Worm (Caenorhabditis elegans) whole organism, L1 larva: ENCODE data around the gene npp-3.

Experiments
- C04F5.9 ChIP-seq: sonication (generic microtip); optimal IDR thresholded peaks from 2 replicates; lab custom pipeline; 2016; ENCODE audit warnings: missing genetic modification characterization, missing compliant biosample characterization
- aha-1 ChIP-seq: fragments of 150-350 bp; optimal IDR thresholded peaks from 2 replicates; lab custom pipeline; 2014; ENCODE audit warnings: missing biosample characterization, missing genetic modification characterization
- aly-2 ChIP-seq: fragments of 150-350 bp; optimal IDR thresholded peaks from 2 replicates; lab custom pipeline; 2014; ENCODE audit warnings: missing biosample characterization, missing genetic modification characterization
- ceh-82 ChIP-seq, 3 experiments: fragments of 150-350 bp in 1 of 3; sonication (generic microtip) in 2 of 3; optimal IDR thresholded peaks; 2 replicates each; lab custom pipeline; 2014 to 2017; ENCODE audit warnings: missing biosample characterization in 3 of 3, missing genetic modification characterization in 3 of 3
- ceh-88 ChIP-seq: fragments of 200-800 bp; sonication (Bioruptor generic); IDR thresholded peaks from 2 replicates; pipeline ENCODE4 v1.3.6; 2022; ENCODE audit warnings: missing genetic modification characterization, missing compliant biosample characterization
- ceh-90 ChIP-seq: sonication (generic microtip); optimal IDR thresholded peaks from 2 replicates; lab custom pipeline; 2016; ENCODE audit warnings: missing genetic modification characterization, missing compliant biosample characterization
- dpl-1 ChIP-seq, 3 experiments: fragments of 150-350 bp in 2 of 3; sonication (generic microtip) in 1 of 3; optimal IDR thresholded peaks; 2 replicates each; lab custom pipeline; 2014 to 2017; ENCODE audit warnings: missing biosample characterization in 3 of 3, missing genetic modification characterization in 3 of 3, missing genetic modification reagents in 3 of 3
- efl-1 ChIP-seq, 4 experiments: fragments of 150-350 bp; optimal IDR thresholded peaks in 3 of 4; peaks in 1 of 4; 1 replicate in 1 of 4; 2 replicates in 3 of 4; lab custom pipeline; 2014; ENCODE audit warnings: missing biosample characterization in 2 of 4, missing genetic modification characterization in 2 of 4, missing genetic modification reagents in 2 of 4
- efl-3 ChIP-seq: fragments of 200-800 bp; sonication (Bioruptor generic); optimal IDR thresholded peaks from 2 replicates; lab custom pipeline; 2018; ENCODE audit warnings: mild to moderate bottlenecking, missing genetic modification characterization, missing compliant biosample characterization
- fkh-4 ChIP-seq: sonication (generic microtip); optimal IDR thresholded peaks from 2 replicates; lab custom pipeline; 2016; ENCODE audit warnings: missing compliant biosample characterization, missing genetic modification characterization, borderline replicate concordance
- hlh-17 ChIP-seq: fragments of 200-800 bp; sonication (Bioruptor generic); optimal IDR thresholded peaks from 2 replicates; lab custom pipeline; 2018; ENCODE audit warnings: missing genetic modification characterization, mild to moderate bottlenecking, missing compliant biosample characterization, moderate library complexity, borderline replicate concordance
- hpl-2 ChIP-seq: fragments of 150-350 bp; optimal IDR thresholded peaks from 2 replicates; lab custom pipeline; 2014; ENCODE audit warnings: missing biosample characterization, missing genetic modification reagents, missing genetic modification characterization
- lin-13 ChIP-seq: fragments of 150-350 bp; optimal IDR thresholded peaks from 2 replicates; lab custom pipeline; 2014; ENCODE audit warnings: missing biosample characterization, missing genetic modification reagents, missing genetic modification characterization
- lin-14 ChIP-seq: fragments of 200-800 bp; sonication (Bioruptor generic); optimal IDR thresholded peaks from 2 replicates; lab custom pipeline; 2018; ENCODE audit warnings: mild to moderate bottlenecking, missing genetic modification characterization, moderate library complexity, missing compliant biosample characterization
- lin-15B ChIP-seq: fragments of 150-350 bp; sonication (generic microtip); optimal IDR thresholded peaks from 3 replicates; lab custom pipeline; 2014; ENCODE audit warnings: missing biosample characterization, missing genetic modification characterization
- lin-39 ChIP-seq: fragments of 150-350 bp; optimal IDR thresholded peaks from 2 replicates; lab custom pipeline; 2014; ENCODE audit warnings: missing biosample characterization, missing genetic modification reagents, missing genetic modification characterization
- lir-3 ChIP-seq: sonication (generic microtip); optimal IDR thresholded peaks from 2 replicates; lab custom pipeline; 2016; ENCODE audit warnings: mild to moderate bottlenecking, missing genetic modification characterization, moderate library complexity, missing compliant biosample characterization; ENCODE audit not compliant: poor library complexity
- lsy-2 ChIP-seq, 2 experiments: fragments of 150-350 bp; optimal IDR thresholded peaks; 2 replicates each; lab custom pipeline; 2014; ENCODE audit warnings: missing biosample characterization in 2 of 2, missing genetic modification characterization in 2 of 2
- nhr-19 ChIP-seq: fragments of 200-800 bp; sonication (Bioruptor generic); conservative IDR thresholded peaks from 2 replicates; pipeline ENCODE4 v1.3.6; 2022; ENCODE audit warnings: missing genetic modification characterization, missing compliant biosample characterization
- nhr-20 ChIP-seq: sonication (generic microtip); optimal IDR thresholded peaks from 2 replicates; lab custom pipeline; 2016; ENCODE audit warnings: mild to moderate bottlenecking, missing genetic modification characterization, missing compliant biosample characterization
- nhr-77 ChIP-seq: fragments of 150-350 bp; optimal IDR thresholded peaks from 2 replicates; lab custom pipeline; 2014; ENCODE audit warnings: missing biosample characterization, missing genetic modification characterization
- nhr-84 ChIP-seq: sonication (generic microtip); optimal IDR thresholded peaks from 2 replicates; lab custom pipeline; 2017; ENCODE audit warnings: missing biosample characterization, missing genetic modification characterization
- nhr-85 ChIP-seq: sonication (generic microtip); peaks from one replicate; lab custom pipeline; 2016; ENCODE audit warnings: missing genetic modification characterization, inconsistent platforms, missing compliant biosample characterization
- nhr-90 ChIP-seq: sonication (generic microtip); optimal IDR thresholded peaks from 2 replicates; lab custom pipeline; 2016; ENCODE audit warnings: mild to moderate bottlenecking, missing genetic modification characterization, missing compliant biosample characterization; ENCODE audit not compliant: poor library complexity
- pag-3 ChIP-seq: sonication (generic microtip); optimal IDR thresholded peaks from 2 replicates; lab custom pipeline; 2017; ENCODE audit warnings: missing genetic modification characterization, mild to moderate bottlenecking, missing compliant biosample characterization, antibody characterized with exemption, borderline replicate concordance; ENCODE audit not compliant: insufficient read depth
- skn-1 ChIP-seq: fragments of 150-350 bp; optimal IDR thresholded peaks from 2 replicates; lab custom pipeline; 2014; ENCODE audit warnings: missing biosample characterization, missing genetic modification characterization
- sox-4 ChIP-seq: sonication (generic microtip); optimal IDR thresholded peaks from 2 replicates; lab custom pipeline; 2016; ENCODE audit warnings: missing genetic modification characterization, missing compliant biosample characterization
- swsn-7 ChIP-seq: sonication (generic microtip); optimal IDR thresholded peaks from 2 replicates; lab custom pipeline; 2016; ENCODE audit warnings: missing genetic modification characterization, missing compliant biosample characterization
- tlp-1 ChIP-seq: fragments of 150-350 bp; optimal IDR thresholded peaks from 2 replicates; lab custom pipeline; 2014; ENCODE audit warnings: missing biosample characterization, missing genetic modification characterization
- unc-86 ChIP-seq: sonication (generic microtip); optimal IDR thresholded peaks from 2 replicates; lab custom pipeline; 2016; ENCODE audit warnings: missing genetic modification characterization, missing compliant biosample characterization
- unc-98 ChIP-seq: fragments of 200-800 bp; sonication (Bioruptor generic); IDR thresholded peaks from 2 replicates; pipeline ENCODE4 v1.3.6; 2022; ENCODE audit warnings: missing genetic modification characterization, missing compliant biosample characterization
- xbp-1 ChIP-seq: sonication (generic microtip); optimal IDR thresholded peaks from 2 replicates; lab custom pipeline; 2016; ENCODE audit warnings: missing genetic modification characterization, missing compliant biosample characterization
- zag-1 ChIP-seq: fragments of 150-350 bp; optimal IDR thresholded peaks from 2 replicates; lab custom pipeline; 2014; ENCODE audit warnings: missing biosample characterization, missing genetic modification characterization
- zip-4 ChIP-seq: fragments of 200-800 bp; sonication (Bioruptor generic); optimal IDR thresholded peaks from 2 replicates; lab custom pipeline; 2018; ENCODE audit warnings: mild to moderate bottlenecking, missing genetic modification characterization, moderate library complexity, missing compliant biosample characterization

Gene npp-3

ce11 chrII:11914304-11914703 lies 39.7 kb upstream of the npp-3 start, which contains the start of gene ZK930.7:
Gene ZK930.7 (plus strand): TSS chrII:11914604.
- TF ChIP-seq ceh-90 (tag; lab: Kevin White, UChicago) = no peak
- TF ChIP-seq nhr-77 = no peak
- TF ChIP-seq nhr-20 (tag; lab: Kevin White, UChicago) = no peak
- no peak for TF ChIP-seq nhr-85
- TF ChIP-seq aha-1 (tag; lab: Kevin White, UChicago) = no peak
- no peak for TF ChIP-seq nhr-90 (tag; lab: Kevin White, UChicago)
- no peak for TF ChIP-seq aly-2 (tag; lab: Kevin White, UChicago)
- TF ChIP-seq unc-98 = no peak
- no peak for TF ChIP-seq dpl-1 (GFP tag; optimal IDR thresholded peaks at IDR 0.05; lab: Kevin White, UChicago)
- no peak for TF ChIP-seq lin-15B (tag; lab: Kevin White, UChicago)
- TF ChIP-seq fkh-4 (tag; lab: Kevin White, UChicago) = no peak
- TF ChIP-seq sox-4 (tag; lab: Kevin White, UChicago) = no peak
- no peak for TF ChIP-seq zip-4 (GFP tag; lab: Kevin White, UChicago)
- TF ChIP-seq efl-1 (optimal IDR thresholded peaks at IDR 0.05; lab: Kevin White, UChicago) = no peak
- no peak for TF ChIP-seq efl-1 (GFP tag; optimal IDR thresholded peaks at IDR 0.05 in 1 of 2; lab: Kevin White, UChicago)
- TF ChIP-seq xbp-1 = no peak
- no peak for TF ChIP-seq skn-1 (tag; lab: Kevin White, UChicago)
- TF ChIP-seq lin-14 = no peak
- no peak for TF ChIP-seq pag-3 (tag; lab: Kevin White, UChicago)
- TF ChIP-seq lin-13 = no peak
- no peak for TF ChIP-seq C04F5.9

- no peak for TF ChIP-seq efl-1 (optimal IDR thresholded peaks at IDR 0.05; lab: Kevin White, UChicago)
- peak in 1 of 2 experiments; percentile 30 for TF ChIP-seq efl-1 (GFP tag; optimal IDR thresholded peaks at IDR 0.05 in 1 of 2; lab: Kevin White, UChicago)
- TF ChIP-seq hlh-17 (GFP tag; lab: Kevin White, UChicago) = no peak
- TF ChIP-seq, all 84 proteins: peak for 1
These were observed 36.0 kb upstream of the npp-3 start for ce11 chrII:11910569-11910968.

ce11 chrII:11906217-11906616 lies 31.6 kb upstream of the npp-3 start, which contains the start of gene ZK930.4:
Gene ZK930.4 (plus strand): TSS chrII:11906517.
- TF ChIP-seq ceh-82 (tag; optimal IDR thresholded peaks at IDR 0.05; lab: Kevin White, UChicago) (no peak), nhr-84 (tag; lab: Kevin White, UChicago) (no peak), zag-1 (tag; lab: Kevin White, UChicago) (no peak), swsn-7 (no peak), lir-3 (tag; lab: Kevin White, UChicago) (no peak), ceh-88 (no peak), pag-3 (tag; lab: Kevin White, UChicago) (no peak), lin-13 (no peak), xbp-1 (no peak), C04F5.9 (no peak), tlp-1 (tag; lab: Kevin White, UChicago) (no peak), lsy-2 (tag; optimal IDR thresholded peaks at IDR 0.05; lab: Kevin White, UChicago) (no peak), nhr-19 (GFP tag; lab: Robert Waterston, UW) (no peak)

- TF ChIP-seq hpl-2 (no peak), lin-39 (tag; lab: Kevin White, UChicago) (no peak), pag-3 (tag; lab: Kevin White, UChicago) (no peak), unc-86 (tag; lab: Kevin White, UChicago) (no peak), efl-3 (GFP tag; lab: Kevin White, UChicago) (no peak), nhr-19 (GFP tag; lab: Robert Waterston, UW) (no peak)
- TF ChIP-seq, all 84 proteins: peak for 0
These were observed 30.4 kb upstream of the npp-3 start for ce11 chrII:11905023-11905422.
